Worm (Caenorhabditis elegans) whole organism, young adult: ENCODE measurements around the gene dao-3.

Source experiments
- C17E4.6 ChIP-seq: fragments of 200-800 bp; sonication (Bioruptor generic); IDR thresholded peaks from 2 replicates; pipeline ENCODE4 v1.3.6; 2022; ENCODE audit warnings: missing genetic modification reagents, missing genetic modification characterization, missing compliant biosample characterization
- F10E7.11 ChIP-seq: sonication (generic microtip); optimal IDR thresholded peaks from 2 replicates; lab custom pipeline; 2017; ENCODE audit warnings: mild to moderate bottlenecking, missing genetic modification characterization, moderate library complexity, missing compliant biosample characterization
- F37B4.10 ChIP-seq: fragments of 200-800 bp; sonication (Bioruptor generic); IDR thresholded peaks from 2 replicates; pipeline ENCODE4 v1.3.6; 2022; ENCODE audit warnings: missing genetic modification characterization, missing compliant biosample characterization
- F55B11.4 ChIP-seq: sonication (generic microtip); optimal IDR thresholded peaks from 2 replicates; lab custom pipeline; 2016; ENCODE audit warnings: missing compliant biosample characterization, missing genetic modification characterization, borderline replicate concordance; ENCODE audit not compliant: insufficient read depth
- T07F8.4 ChIP-seq: sonication (generic microtip); optimal IDR thresholded peaks from 2 replicates; lab custom pipeline; 2016; ENCODE audit warnings: mild to moderate bottlenecking, missing genetic modification characterization, moderate library complexity, missing compliant biosample characterization
- Y53G8AR.9 ChIP-seq: fragments of 200-800 bp; sonication (Bioruptor generic); conservative IDR thresholded peaks from 2 replicates; pipeline ENCODE4 v1.3.6; 2022; ENCODE audit warnings: missing genetic modification reagents, missing genetic modification characterization, missing compliant biosample characterization
- Y79H2A.3 ChIP-seq: fragments of 200-800 bp; sonication (Bioruptor generic); conservative IDR thresholded peaks from 2 replicates; pipeline ENCODE4 v1.3.6; 2022; ENCODE audit warnings: missing genetic modification reagents, missing genetic modification characterization, missing compliant biosample characterization
- ZK185.1 ChIP-seq: sonication (generic microtip); optimal IDR thresholded peaks from 2 replicates; lab custom pipeline; 2016; ENCODE audit warnings: mild to moderate bottlenecking, missing genetic modification characterization, missing compliant biosample characterization; ENCODE audit not compliant: poor library complexity, severe bottlenecking
- akir-1 ChIP-seq: fragments of 200-800 bp; sonication (Bioruptor generic); optimal IDR thresholded peaks from 2 replicates; lab custom pipeline; 2018; ENCODE audit warnings: mild to moderate bottlenecking, missing genetic modification characterization, moderate library complexity, missing compliant biosample characterization
- atf-7 ChIP-seq: sonication (generic microtip); optimal IDR thresholded peaks from 2 replicates; lab custom pipeline; 2017; ENCODE audit warnings: mild to moderate bottlenecking, missing genetic modification characterization, missing compliant biosample characterization
- athp-1 ChIP-seq: sonication (generic microtip); optimal IDR thresholded peaks from 2 replicates; lab custom pipeline; 2017; ENCODE audit warnings: mild to moderate bottlenecking, missing genetic modification characterization, missing compliant biosample characterization
- attf-3 ChIP-seq: fragments of 200-800 bp; sonication (Bioruptor generic); conservative IDR thresholded peaks from 2 replicates; pipeline ENCODE4 v1.3.6; 2022; ENCODE audit warnings: missing genetic modification reagents, missing genetic modification characterization, missing compliant biosample characterization
- cebp-1 ChIP-seq, 2 experiments: fragments of 200-800 bp in 1 of 2; sonication (Bioruptor generic) in 1 of 2; sonication (generic microtip) in 1 of 2; IDR thresholded peaks in 1 of 2; optimal IDR thresholded peaks in 1 of 2; 2 replicates each; pipeline versions ENCODE4 v1.3.6 to Lab custom; 2017 to 2022; ENCODE audit warnings: missing compliant biosample characterization in 2 of 2, missing genetic modification characterization in 2 of 2, mild to moderate bottlenecking in 1 of 2, missing genetic modification reagents in 1 of 2, moderate library complexity in 1 of 2
- ceh-40 ChIP-seq: fragments of 200-800 bp; sonication (Bioruptor generic); IDR thresholded peaks from 2 replicates; pipeline ENCODE4 v1.3.6; 2022; ENCODE audit warnings: missing genetic modification characterization, missing compliant biosample characterization
- ceh-58 ChIP-seq: fragments of 200-800 bp; sonication (Bioruptor generic); IDR thresholded peaks from 2 replicates; pipeline ENCODE4 v1.3.6; 2022; ENCODE audit warnings: missing genetic modification characterization, missing compliant biosample characterization
- ceh-91 ChIP-seq: fragments of 200-800 bp; sonication (Bioruptor generic); IDR thresholded peaks from 2 replicates; pipeline ENCODE4 v1.3.6; 2022; ENCODE audit warnings: missing genetic modification reagents, missing genetic modification characterization, missing compliant biosample characterization
- die-1 ChIP-seq: sonication (generic microtip); optimal IDR thresholded peaks from 2 replicates; lab custom pipeline; 2016; ENCODE audit warnings: missing genotype, mild to moderate bottlenecking, missing genetic modification characterization, missing compliant biosample characterization
- dox-1 ChIP-seq: fragments of 200-800 bp; sonication (Bioruptor generic); IDR thresholded peaks from 2 replicates; pipeline ENCODE4 v1.3.6; 2022; ENCODE audit warnings: missing genetic modification reagents, missing genetic modification characterization, missing compliant biosample characterization
- egl-44 ChIP-seq: fragments of 200-800 bp; sonication (Bioruptor generic); IDR thresholded peaks from 2 replicates; pipeline ENCODE4 v1.3.6; 2022; ENCODE audit warnings: missing genetic modification reagents, missing genetic modification characterization, missing compliant biosample characterization
- gei-17 ChIP-seq: fragments of 200-800 bp; sonication (Bioruptor generic); optimal IDR thresholded peaks from 2 replicates; lab custom pipeline; 2018; ENCODE audit warnings: mild to moderate bottlenecking, missing genetic modification characterization, missing compliant biosample characterization
- hmg-20 ChIP-seq: fragments of 200-800 bp; sonication (Bioruptor generic); IDR thresholded peaks from 2 replicates; pipeline ENCODE4 v1.3.6; 2022; ENCODE audit warnings: missing genetic modification reagents, missing genetic modification characterization, missing compliant biosample characterization
- hrde-1 ChIP-seq: sonication (generic microtip); optimal IDR thresholded peaks from 2 replicates; lab custom pipeline; 2016; ENCODE audit warnings: missing genetic modification characterization, mild to moderate bottlenecking, missing compliant biosample characterization, moderate library complexity, missing genotype, missing genetic modification reagents, borderline replicate concordance
- let-526 ChIP-seq: fragments of 200-800 bp; sonication (Bioruptor generic); IDR thresholded peaks from 2 replicates; pipeline ENCODE4 v1.3.6; 2022; ENCODE audit warnings: missing genetic modification reagents, missing genetic modification characterization, missing compliant biosample characterization
- lin-26 ChIP-seq: fragments of 200-800 bp; sonication (Bioruptor generic); IDR thresholded peaks from 2 replicates; pipeline ENCODE4 v1.3.6; 2022; ENCODE audit warnings: missing genetic modification reagents, missing genetic modification characterization, missing compliant biosample characterization
- lsy-27 ChIP-seq: sonication (generic microtip); optimal IDR thresholded peaks from 2 replicates; lab custom pipeline; 2017; ENCODE audit warnings: missing genetic modification characterization, mild to moderate bottlenecking, missing compliant biosample characterization, antibody characterized with exemption, missing genotype, borderline replicate concordance; ENCODE audit not compliant: insufficient read depth
- madf-3 ChIP-seq: fragments of 200-800 bp; sonication (Bioruptor generic); IDR thresholded peaks from 2 replicates; pipeline ENCODE4 v1.3.6; 2022; ENCODE audit warnings: missing genetic modification reagents, missing genetic modification characterization, missing compliant biosample characterization
- mes-4 ChIP-seq: sonication (generic microtip); optimal IDR thresholded peaks from 2 replicates; lab custom pipeline; 2016; ENCODE audit warnings: missing genotype, missing genetic modification characterization, missing compliant biosample characterization
- mxl-1 ChIP-seq: sonication (generic microtip); optimal IDR thresholded peaks from 2 replicates; lab custom pipeline; 2016; ENCODE audit warnings: missing genetic modification characterization, missing compliant biosample characterization
- nfya-1 ChIP-seq: sonication (generic microtip); optimal IDR thresholded peaks from 2 replicates; lab custom pipeline; 2017; ENCODE audit warnings: antibody characterized with exemption, missing compliant biosample characterization, missing genetic modification characterization, borderline replicate concordance; ENCODE audit not compliant: insufficient read depth
- nfyb-1 ChIP-seq: fragments of 200-800 bp; sonication (Bioruptor generic); IDR thresholded peaks from 2 replicates; pipeline ENCODE4 v1.3.6; 2022; ENCODE audit warnings: missing genetic modification reagents, missing genetic modification characterization, missing compliant biosample characterization
- nhr-27 ChIP-seq: fragments of 200-800 bp; sonication (Bioruptor generic); optimal IDR thresholded peaks from 2 replicates; lab custom pipeline; 2018; ENCODE audit warnings: mild to moderate bottlenecking, missing genetic modification characterization, moderate library complexity, missing compliant biosample characterization
- repo-1 ChIP-seq: sonication (generic microtip); optimal IDR thresholded peaks from 2 replicates; lab custom pipeline; 2017; ENCODE audit warnings: mild to moderate bottlenecking, missing genetic modification characterization, missing compliant biosample characterization
- rpc-1 ChIP-seq, 2 experiments: fragments of 150-350 bp in 1 of 2; sonication (generic microtip) in 1 of 2; optimal IDR thresholded peaks; 2 replicates each; lab custom pipeline; 2014 to 2018; ENCODE audit warnings: missing biosample characterization in 1 of 2, missing genetic modification characterization in 1 of 2, missing genetic modification reagents in 1 of 2, missing genotype in 1 of 2
- sea-2 ChIP-seq: fragments of 200-800 bp; sonication (Bioruptor generic); IDR thresholded peaks from 2 replicates; pipeline ENCODE4 v1.3.6; 2022; ENCODE audit warnings: missing genetic modification characterization, missing compliant biosample characterization
- snpc-3.4 ChIP-seq: sonication (generic microtip); optimal IDR thresholded peaks from 2 replicates; lab custom pipeline; 2017; ENCODE audit warnings: missing genetic modification characterization, mild to moderate bottlenecking, missing compliant biosample characterization, antibody characterized with exemption, moderate library complexity, missing genotype, missing genetic modification reagents
- snpc-4 ChIP-seq, 5 experiments: fragments of 150-350 bp in 1 of 5; sonication (generic microtip) in 4 of 5; optimal IDR thresholded peaks; 2 replicates each; lab custom pipeline; 2014 to 2018; ENCODE audit warnings: missing genetic modification characterization in 5 of 5, missing biosample characterization in 3 of 5, antibody characterized with exemption in 2 of 5, mild to moderate bottlenecking in 2 of 5, missing compliant biosample characterization in 2 of 5, missing genotype in 2 of 5, moderate library complexity in 2 of 5, missing genetic modification reagents in 1 of 5
- tbp1 ChIP-seq: fragments of 200-800 bp; sonication (Bioruptor generic); optimal IDR thresholded peaks from 2 replicates; lab custom pipeline; 2018; ENCODE audit warnings: mild to moderate bottlenecking, missing genetic modification characterization, missing compliant biosample characterization
- xnd-1 ChIP-seq: sonication (generic microtip); optimal IDR thresholded peaks from 2 replicates; lab custom pipeline; 2016; ENCODE audit warnings: missing genotype, missing genetic modification reagents, missing genetic modification characterization, missing compliant biosample characterization
- zfh-2 ChIP-seq: fragments of 200-800 bp; sonication (Bioruptor generic); conservative IDR thresholded peaks from 2 replicates; pipeline ENCODE4 v1.3.6; 2022; ENCODE audit warnings: missing genetic modification reagents, missing genetic modification characterization, missing compliant biosample characterization
- ztf-25 ChIP-seq: fragments of 200-800 bp; sonication (Bioruptor generic); IDR thresholded peaks from 2 replicates; pipeline ENCODE4 v1.3.6; 2022; ENCODE audit warnings: missing genetic modification reagents, missing genetic modification characterization, missing compliant biosample characterization

Gene dao-3

DNA sequence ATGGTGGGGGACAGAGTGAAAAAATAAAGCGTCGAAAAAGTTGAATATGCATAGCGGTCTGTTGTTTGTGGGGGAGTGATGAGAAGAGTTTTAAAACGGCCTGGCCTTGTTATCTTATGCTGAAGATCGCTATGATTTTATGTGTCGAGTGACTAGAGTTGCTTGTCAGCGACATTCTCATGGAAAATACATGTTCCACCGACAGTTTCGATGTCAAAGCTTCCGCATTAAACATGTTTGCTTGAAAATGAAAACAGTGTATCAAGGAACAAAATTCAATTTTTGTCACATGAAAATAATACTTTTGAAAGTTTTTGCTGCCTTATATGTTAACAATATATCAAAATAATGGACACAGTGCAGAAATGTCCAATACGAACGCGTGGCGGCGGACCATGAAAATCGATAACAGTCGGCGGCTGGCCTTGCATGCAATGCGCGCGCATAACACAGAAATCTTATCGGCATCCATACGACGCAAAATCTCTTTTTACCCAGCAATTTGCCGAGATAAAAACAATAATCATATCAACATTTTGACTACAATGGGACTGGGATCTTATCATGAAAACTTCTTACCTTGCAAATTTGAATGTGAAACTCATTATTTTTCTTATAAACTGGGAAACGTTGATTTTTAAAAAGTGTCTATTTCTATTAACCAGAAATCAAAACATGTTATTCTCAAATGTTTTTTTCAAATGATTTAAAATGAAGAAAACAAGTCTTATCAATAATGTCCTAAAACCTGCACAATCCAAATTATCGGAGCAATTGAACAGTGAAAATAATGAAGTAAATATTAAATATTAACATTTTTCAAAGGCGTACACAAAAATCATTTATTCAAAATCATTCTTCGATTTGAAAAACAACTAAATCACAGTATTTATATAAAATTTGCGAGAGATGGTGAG is 633 bp upstream of the dao-3 start (continued):
- TF ChIP-seq attf-3 (GFP tag; lab: Robert Waterston, UW): no peak
- TF ChIP-seq let-526 (GFP tag; lab: Robert Waterston, UW): 0 out of 2 replicates have a peak, but pooled peaks have one; percentile 18
- TF ChIP-seq ceh-58 (GFP tag; lab: Robert Waterston, UW): no peak
- peak; percentile 13 for TF ChIP-seq atf-7 (tag; lab: Kevin White, UChicago)

DNA sequence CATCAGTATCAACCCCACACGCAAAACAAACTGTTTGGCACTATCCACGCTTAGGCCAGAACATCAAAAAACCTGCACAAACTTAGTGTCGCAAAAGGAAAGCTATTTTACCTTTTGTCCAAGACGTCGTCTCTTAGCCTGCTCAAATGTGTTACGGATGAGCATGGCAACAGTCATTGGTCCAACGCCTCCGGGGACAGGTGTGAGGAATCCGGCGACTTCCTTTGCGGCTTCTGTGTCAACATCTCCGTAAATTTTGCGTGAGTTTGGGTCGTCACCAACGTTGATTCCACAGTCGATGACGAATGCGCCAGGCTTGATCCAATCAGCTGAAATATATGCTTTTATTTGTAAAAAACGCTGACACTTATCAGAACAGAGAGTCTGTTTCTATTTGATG is 1.7 kb downstream of the dao-3 start:
- TF ChIP-seq zfh-2 (GFP tag; lab: Robert Waterston, UW): no peak
- TF ChIP-seq athp-1: no peak
- no peak for TF ChIP-seq xnd-1 (tag; lab: Kevin White, UChicago)

DNA sequence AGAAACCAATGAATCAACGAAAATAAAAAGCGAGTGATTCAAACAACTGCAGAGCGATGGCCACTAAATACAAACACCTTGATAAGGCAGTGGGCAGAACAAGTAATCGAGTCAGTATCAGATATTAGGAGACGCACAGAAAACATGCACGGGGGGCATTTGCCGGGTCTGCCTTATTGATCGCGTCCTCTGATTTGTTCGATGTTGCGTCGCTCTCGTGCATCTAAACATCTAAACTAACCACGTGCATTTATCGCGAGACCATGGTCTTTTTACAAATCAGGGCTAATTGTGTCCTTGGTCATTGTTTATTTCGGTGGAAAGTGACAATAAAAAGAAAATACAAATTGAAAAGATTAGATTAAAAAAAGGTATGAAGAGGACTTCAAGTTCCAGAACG is 2.4 kb downstream of the dao-3 start, which contains the start of gene K07E3.4:
Gene K07E3.4 (minus strand): TSS at position 100 of the 400 bp plus-strand sequence.
- TF ChIP-seq atf-7 (tag; lab: Kevin White, UChicago) (peak; percentile 54), Y79H2A.3 (GFP tag; lab: Robert Waterston, UW) (no peak), sea-2 (GFP tag; lab: Robert Waterston, UW) (no peak), lin-26 (peak; percentile 68; the same call in 1 of the 2 replicates), repo-1 (tag; lab: Kevin White, UChicago) (peak; percentile 33), F37B4.10 (GFP tag; lab: Robert Waterston, UW) (no peak), ceh-91 (GFP tag; lab: Robert Waterston, UW) (no peak), hmg-20 (GFP tag; lab: Robert Waterston, UW) (no peak), akir-1 (GFP tag; lab: Kevin White, UChicago) (no peak), Y53G8AR.9 (GFP tag; lab: Robert Waterston, UW) (0 out of 2 replicates have a peak, but pooled peaks have one; percentile 23), tbp1 (peak; percentile 26), ztf-25 (GFP tag; lab: Robert Waterston, UW) (no peak), F10E7.11 (tag; lab: Kevin White, UChicago) (no peak), cebp-1 (GFP tag; IDR thresholded peaks at IDR 0.05; lab: Robert Waterston, UW) (peak; percentile 28; the same call in 1 of the 2 replicates), cebp-1 (tag; optimal IDR thresholded peaks at IDR 0.05; lab: Kevin White, UChicago) (peak; percentile 76), nhr-27 (tag; lab: Kevin White, UChicago) (no peak), mxl-1 (tag; lab: Kevin White, UChicago) (no peak), madf-3 (no peak), T07F8.4 (no peak), C17E4.6 (GFP tag; lab: Robert Waterston, UW) (no peak), rpc-1 (optimal IDR thresholded peaks at IDR 0.05; lab: Kevin White, UChicago) (no peak), rpc-1 (tag; optimal IDR thresholded peaks at IDR 0.05; lab: Kevin White, UChicago) (no peak), nfya-1 (no peak), let-526 (GFP tag; lab: Robert Waterston, UW) (no peak), dox-1 (GFP tag; lab: Robert Waterston, UW) (peak; percentile 63; the same call in 1 of the 2 replicates), die-1 (tag; lab: Kevin White, UChicago) (no peak), snpc-3.4 (tag; lab: Kevin White, UChicago) (no peak), gei-17 (peak; percentile 44), F55B11.4 (tag; lab: Kevin White, UChicago) (no peak), ZK185.1 (tag; lab: Kevin White, UChicago) (peak; percentile 9), egl-44 (GFP tag; lab: Robert Waterston, UW) (no peak), nfyb-1 (GFP tag; lab: Robert Waterston, UW) (0 out of 2 replicates have a peak, but pooled peaks have one; percentile 38), ceh-40 (GFP tag; lab: Robert Waterston, UW) (no peak), hrde-1 (tag; lab: Kevin White, UChicago) (no peak), mes-4 (tag; lab: Kevin White, UChicago) (no peak), lsy-27 (tag; lab: Kevin White, UChicago) (no peak), snpc-4 (GFP tag; optimal IDR thresholded peaks at IDR 0.05; lab: Kevin White, UChicago) (no peak), snpc-4 (tag; optimal IDR thresholded peaks at IDR 0.05; lab: Kevin White, UChicago) (no peak)
